Worm (Caenorhabditis elegans): Measurements from ENCODE around the gene rfip-1.

DNA sequence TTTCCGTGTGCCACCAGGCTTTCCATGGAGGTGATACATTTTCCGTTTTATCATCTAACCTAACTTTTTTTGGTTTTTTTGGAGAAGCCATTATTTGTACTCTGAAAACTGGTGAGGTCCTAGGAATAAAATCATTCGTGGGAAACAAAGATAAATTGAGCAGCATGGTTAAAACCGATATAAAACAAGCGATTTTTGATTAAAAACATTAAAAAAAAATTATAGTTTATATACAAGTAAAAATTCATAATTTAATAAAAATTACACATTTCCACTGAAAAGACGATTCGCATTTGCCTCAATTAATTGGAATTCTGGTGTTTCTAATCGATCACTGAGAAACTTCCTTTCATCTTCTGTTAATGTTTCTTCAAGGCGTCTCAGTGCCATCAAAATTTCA lies 45.9 kb upstream of the rfip-1 start, which contains the start of gene ZK1248.15:
- TF ChIP-seq unc-39 (tag; optimal IDR thresholded peaks at IDR 0.05) (no peak), mab-5 (tag; optimal IDR thresholded peaks at IDR 0.05) (no peak), snpc-4 (tag; optimal IDR thresholded peaks at IDR 0.05) (no peak), gmeb-1 (tag; optimal IDR thresholded peaks at IDR 0.05) (no peak), ama-1 (optimal IDR thresholded peaks at IDR 0.05) (no peak), crh-2 (tag; optimal IDR thresholded peaks at IDR 0.05) (no peak), lin-13 (GFP tag; optimal IDR thresholded peaks at IDR 0.05) (no peak), ztf-11 (tag; optimal IDR thresholded peaks at IDR 0.05) (no peak), unc-62 (GFP tag; optimal IDR thresholded peaks at IDR 0.05) (no peak), nhr-12 (tag; optimal IDR thresholded peaks at IDR 0.05) (no peak), F13H6.1 (tag; optimal IDR thresholded peaks at IDR 0.05) (no peak), peb-1 (tag; optimal IDR thresholded peaks at IDR 0.05) (no peak)
